Fruit fly (Drosophila melanogaster): ENCODE measurements around the gene CG11663.

The CG11663 gene

DNA sequence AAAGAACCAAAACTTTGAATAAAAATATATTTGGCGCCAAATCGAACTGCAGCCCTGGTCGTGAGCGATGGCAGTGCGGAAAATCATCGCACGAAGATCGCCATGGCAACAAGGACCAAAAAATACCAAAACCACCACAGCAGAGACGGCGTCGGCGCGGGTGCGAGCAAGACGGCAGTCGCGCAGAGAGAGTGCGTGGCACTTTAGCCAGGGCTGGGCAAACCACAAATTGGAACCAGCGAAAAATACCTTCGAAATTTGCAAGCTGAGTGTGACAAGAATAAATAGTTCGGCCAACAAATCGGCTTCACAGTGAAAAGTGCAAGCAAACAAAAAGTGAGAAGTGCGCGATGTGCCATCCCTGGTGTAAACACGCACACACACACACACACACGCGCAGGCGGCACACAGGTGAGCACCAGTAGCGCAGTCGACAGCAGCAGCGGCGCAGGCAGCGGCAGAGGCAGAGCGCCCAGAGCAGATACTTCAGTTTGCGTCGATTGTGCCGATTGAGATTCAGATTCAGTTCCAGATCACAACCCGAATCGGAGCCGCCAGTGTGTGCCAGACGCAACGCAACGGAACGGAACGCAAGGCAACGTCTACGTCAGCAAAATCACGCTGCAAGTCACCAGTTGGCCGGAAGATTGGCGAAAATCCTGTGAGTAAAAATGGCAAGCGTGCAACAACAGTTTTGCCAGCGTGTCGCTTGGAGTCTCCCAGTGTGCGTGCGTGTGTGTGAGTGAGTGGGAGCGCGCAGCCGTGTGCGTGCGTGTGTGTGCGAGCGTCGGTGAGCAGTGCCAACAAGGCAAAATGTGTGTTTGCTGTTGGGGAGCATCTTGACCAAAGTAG lies 41.0 kb downstream of the CG11663 start, which contains the start of gene TRAM (continued):
- peak; percentile 87 for TF ChIP-seq CG8281 (tag; optimal IDR thresholded peaks at IDR 0.05)
- peak; percentile 98 for TF ChIP-seq CG17186 (GFP tag; optimal IDR thresholded peaks at IDR 0.05)
- TF ChIP-seq MTF-1 (GFP tag; optimal IDR thresholded peaks at IDR 0.05; ENCODE audit: borderline replicate concordance): peak; percentile 95
- TF ChIP-seq CG9817 (tag; optimal IDR thresholded peaks at IDR 0.05): peak; percentile 99
- TF ChIP-seq CG1792 (GFP tag; optimal IDR thresholded peaks at IDR 0.05): peak; percentile 97
- peak; percentile 95 for TF ChIP-seq CG6765 (GFP tag; optimal IDR thresholded peaks at IDR 0.05)
- peak; percentile 99 for TF ChIP-seq CG14050 (GFP tag; IDR thresholded peaks at IDR 0.05)
- peak; percentile 89 for TF ChIP-seq CG8478 (optimal IDR thresholded peaks at IDR 0.05)
- TF ChIP-seq sisA (GFP tag; IDR thresholded peaks at IDR 0.05): peak; percentile 99
- peak; percentile 79 for TF ChIP-seq bbx (GFP tag; IDR thresholded peaks at IDR 0.05; ENCODE audit: partially characterized antibody)
- TF ChIP-seq Fer2 (tag; optimal IDR thresholded peaks at IDR 0.05): peak; percentile 95
- peak; percentile 99 for TF ChIP-seq Awh (GFP tag; IDR thresholded peaks at IDR 0.05)
- TF ChIP-seq CG5953 (GFP tag; IDR thresholded peaks at IDR 0.05): peak; percentile 99
- peak; percentile 89 for TF ChIP-seq knrl (GFP tag; IDR thresholded peaks at IDR 0.05; ENCODE audit: partially characterized antibody)
- peak; percentile 99 for TF ChIP-seq slbo (GFP tag; IDR thresholded peaks at IDR 0.05)
- TF ChIP-seq B-H1 (GFP tag; IDR thresholded peaks at IDR 0.05): peak; percentile 98
- no peak for TF ChIP-seq fru (optimal IDR thresholded peaks at IDR 0.05)
- TF ChIP-seq lola (GFP tag; optimal IDR thresholded peaks at IDR 0.05): peak in 1 of 3 experiments; percentile 98
- TF ChIP-seq CG5180 (GFP tag; optimal IDR thresholded peaks at IDR 0.05): peak; percentile 88
- TF ChIP-seq CG11247 (GFP tag; IDR thresholded peaks at IDR 0.05): peak; percentile 99
- TF ChIP-seq Nf-YC (tag; optimal IDR thresholded peaks at IDR 0.05): peak; percentile 91
- TF ChIP-seq dimm (GFP tag; IDR thresholded peaks at IDR 0.05): peak; percentile 97
- peak; percentile 99 for TF ChIP-seq jumu (GFP tag; optimal IDR thresholded peaks at IDR 0.05)
- TF ChIP-seq Lim3 (GFP tag; IDR thresholded peaks at IDR 0.05): peak; percentile 94
- peak; percentile 91 for TF ChIP-seq CG6654 (GFP tag; optimal IDR thresholded peaks at IDR 0.05)
- peak; percentile 99 for TF ChIP-seq CG11723 (GFP tag; optimal IDR thresholded peaks at IDR 0.05)
- TF ChIP-seq Hand (GFP tag; optimal IDR thresholded peaks at IDR 0.05): peak; percentile 95
- peak; percentile 87 for TF ChIP-seq BEAF-32 (GFP tag; optimal IDR thresholded peaks at IDR 0.05)
- peak; percentile 97 for TF ChIP-seq danr (GFP tag; IDR thresholded peaks at IDR 0.05)
- peak; percentile 97 for TF ChIP-seq CG1602 (GFP tag; optimal IDR thresholded peaks at IDR 0.05)
- TF ChIP-seq ems (GFP tag; optimal IDR thresholded peaks at IDR 0.05): peak; percentile 97
- peak; percentile 91 for TF ChIP-seq CG10267 (tag; optimal IDR thresholded peaks at IDR 0.05)
- TF ChIP-seq wdn (GFP tag; IDR thresholded peaks at IDR 0.05): peak; percentile 99
- TF ChIP-seq gsb-n (tag; optimal IDR thresholded peaks at IDR 0.05): peak; percentile 96
- peak; percentile 98 for TF ChIP-seq gro (GFP tag; optimal IDR thresholded peaks at IDR 0.05)
- peak; percentile 92 for TF ChIP-seq CG11696 (GFP tag; IDR thresholded peaks at IDR 0.05)
- TF ChIP-seq crp (GFP tag; optimal IDR thresholded peaks at IDR 0.05): peak in 1 of 2 experiments; percentile 76
- TF ChIP-seq Gsc (GFP tag; IDR thresholded peaks at IDR 0.05): peak; percentile 96
- TF ChIP-seq caup (GFP tag; optimal IDR thresholded peaks at IDR 0.05; ENCODE audit: severe bottlenecking): peak; percentile 98
- peak; percentile 99 for TF ChIP-seq H2.0 (GFP tag; IDR thresholded peaks at IDR 0.05)
- peak; percentile 67; the same call in 1 of the 3 replicates for TF ChIP-seq CG7963 (GFP tag; IDR thresholded peaks at IDR 0.05; ENCODE audit: partially characterized antibody)
- TF ChIP-seq ewg (GFP tag; optimal IDR thresholded peaks at IDR 0.05): peak; percentile 99
- peak; percentile 95 for TF ChIP-seq CG6683 (GFP tag; optimal IDR thresholded peaks at IDR 0.05)
- peak; percentile 87 for TF ChIP-seq CG16813 (GFP tag; IDR thresholded peaks at IDR 0.05; ENCODE audit: partially characterized antibody)
- peak; percentile 99 for TF ChIP-seq CG11085 (GFP tag; IDR thresholded peaks at IDR 0.05)
- peak; percentile 98 for TF ChIP-seq sug (tag; optimal IDR thresholded peaks at IDR 0.05)
- TF ChIP-seq CG17328 (GFP tag; IDR thresholded peaks at IDR 0.05): peak; percentile 100
- peak; percentile 94 for TF ChIP-seq Asciz (GFP tag; optimal IDR thresholded peaks at IDR 0.05)
